Fruit fly (Drosophila melanogaster): ENCODE results near the gene RSG7.

DNA sequence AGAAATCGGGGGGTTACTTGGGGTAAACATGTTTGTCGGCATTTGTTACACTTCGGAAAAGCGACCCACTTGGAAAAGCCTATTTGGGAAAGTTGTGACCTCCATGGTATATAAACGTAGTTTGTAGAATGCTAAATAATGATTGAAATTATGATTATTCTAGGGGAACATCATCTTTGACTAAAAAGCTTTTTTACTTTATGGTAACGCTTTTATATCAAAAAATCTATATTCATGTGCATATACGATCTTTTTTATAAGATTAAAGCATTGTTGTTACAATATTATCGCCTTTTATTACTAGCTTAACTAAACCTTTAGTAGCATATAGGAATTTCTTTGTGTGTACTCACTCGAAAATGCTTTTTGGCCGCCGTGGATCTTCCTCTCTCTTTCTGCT, 10.0 kb downstream of the RSG7 start:
- TF ChIP-seq psq (optimal IDR thresholded peaks at IDR 0.05) (no peak), usp (GFP tag; optimal IDR thresholded peaks at IDR 0.05) (no peak), pan (optimal IDR thresholded peaks at IDR 0.05) (no peak), CG8478 (optimal IDR thresholded peaks at IDR 0.05) (no peak), Dll (optimal IDR thresholded peaks at IDR 0.05) (no peak)
